Worm (Caenorhabditis elegans) whole organism, L2 larva: ENCODE data around the gene rpb-11.

ENCODE experiments used
- C34F6.9 ChIP-seq: fragments of 150-350 bp; optimal IDR thresholded peaks from 2 replicates; lab custom pipeline; 2014; ENCODE audit warnings: missing biosample characterization, missing genetic modification characterization
- Y55F3AM.14 ChIP-seq: fragments of 200-800 bp; sonication (Bioruptor generic); optimal IDR thresholded peaks from 2 replicates; lab custom pipeline; 2018; ENCODE audit warnings: mild to moderate bottlenecking, missing genetic modification characterization, missing compliant biosample characterization
- ZK546.5 ChIP-seq: sonication (generic microtip); optimal IDR thresholded peaks from 2 replicates; lab custom pipeline; 2017; ENCODE audit warnings: missing biosample characterization, missing genetic modification characterization
- alr-1 ChIP-seq: fragments of 150-350 bp; optimal IDR thresholded peaks from 2 replicates; lab custom pipeline; 2014; ENCODE audit warnings: missing biosample characterization, missing genetic modification characterization
- aly-2 ChIP-seq: fragments of 150-350 bp; optimal IDR thresholded peaks from 2 replicates; lab custom pipeline; 2014; ENCODE audit warnings: missing biosample characterization, missing genetic modification characterization
- ama-1 ChIP-seq: fragments of 150-350 bp; optimal IDR thresholded peaks from 2 replicates; lab custom pipeline; 2018; ENCODE audit warnings: inconsistent platforms
- ceh-16 ChIP-seq: fragments of 150-350 bp; optimal IDR thresholded peaks from 2 replicates; lab custom pipeline; 2014; ENCODE audit warnings: missing biosample characterization, missing genetic modification characterization
- ceh-82 ChIP-seq: fragments of 150-350 bp; optimal IDR thresholded peaks from 2 replicates; lab custom pipeline; 2014; ENCODE audit warnings: missing biosample characterization, missing genetic modification characterization
- dmd-4 ChIP-seq: sonication (generic microtip); optimal IDR thresholded peaks from 2 replicates; lab custom pipeline; 2017; ENCODE audit warnings: missing biosample characterization, missing genetic modification characterization
- egl-27 ChIP-seq: sonication (generic microtip); optimal IDR thresholded peaks from 3 replicates; lab custom pipeline; 2017; ENCODE audit warnings: missing biosample characterization, missing genetic modification reagents, missing genetic modification characterization
- elt-1 ChIP-seq: fragments of 150-350 bp; optimal IDR thresholded peaks from 2 replicates; lab custom pipeline; 2014; ENCODE audit warnings: missing biosample characterization, missing genetic modification characterization
- elt-3 ChIP-seq: sonication (generic microtip); optimal IDR thresholded peaks from 2 replicates; lab custom pipeline; 2017; ENCODE audit warnings: missing biosample characterization, missing genetic modification characterization
- fos-1 ChIP-seq: fragments of 150-350 bp; optimal IDR thresholded peaks from 2 replicates; lab custom pipeline; 2014; ENCODE audit warnings: missing biosample characterization, missing genetic modification characterization
- gmeb-1 ChIP-seq: fragments of 150-350 bp; optimal IDR thresholded peaks from 2 replicates; lab custom pipeline; 2014; ENCODE audit warnings: missing biosample characterization, missing genetic modification characterization
- lin-11 ChIP-seq: fragments of 150-350 bp; sonication (generic microtip); optimal IDR thresholded peaks from 2 replicates; lab custom pipeline; 2014; ENCODE audit warnings: missing biosample characterization, missing genetic modification characterization, inconsistent platforms, mixed read lengths
- lin-13 ChIP-seq: fragments of 150-350 bp; optimal IDR thresholded peaks from 2 replicates; lab custom pipeline; 2014; ENCODE audit warnings: missing biosample characterization, missing genetic modification reagents, missing genetic modification characterization
- lsy-2 ChIP-seq, 2 experiments: fragments of 150-350 bp in 1 of 2; sonication (generic microtip) in 1 of 2; optimal IDR thresholded peaks; 2 replicates each; lab custom pipeline; 2014 to 2017; ENCODE audit warnings: missing biosample characterization in 2 of 2, missing genetic modification characterization in 2 of 2
- mab-5 ChIP-seq: fragments of 150-350 bp; optimal IDR thresholded peaks from 2 replicates; lab custom pipeline; 2014; ENCODE audit warnings: missing biosample characterization, missing genetic modification characterization
- mbf-1 ChIP-seq: sonication (generic microtip); optimal IDR thresholded peaks from 2 replicates; lab custom pipeline; 2017; ENCODE audit warnings: missing biosample characterization, missing genetic modification characterization
- mdl-1 ChIP-seq, 2 experiments: fragments of 150-350 bp in 1 of 2; sonication (generic microtip) in 1 of 2; optimal IDR thresholded peaks; 2 replicates each; lab custom pipeline; 2017; ENCODE audit warnings: missing biosample characterization in 2 of 2, missing genetic modification characterization in 2 of 2
- nhr-10 ChIP-seq: sonication (generic microtip); optimal IDR thresholded peaks from 2 replicates; lab custom pipeline; 2017; ENCODE audit warnings: missing biosample characterization, missing genetic modification characterization
- nhr-12 ChIP-seq: fragments of 150-350 bp; optimal IDR thresholded peaks from 2 replicates; lab custom pipeline; 2014; ENCODE audit warnings: missing biosample characterization, missing genetic modification characterization
- nhr-21 ChIP-seq: fragments of 150-350 bp; optimal IDR thresholded peaks from 2 replicates; lab custom pipeline; 2014; ENCODE audit warnings: missing biosample characterization, missing genetic modification characterization
- nhr-237 ChIP-seq: fragments of 150-350 bp; optimal IDR thresholded peaks from 2 replicates; lab custom pipeline; 2014; ENCODE audit warnings: missing biosample characterization, missing genetic modification characterization
- nhr-25 ChIP-seq: fragments of 150-350 bp; sonication (generic microtip); optimal IDR thresholded peaks from 3 replicates; lab custom pipeline; 2014; ENCODE audit warnings: missing biosample characterization, missing genetic modification characterization
- nhr-6 ChIP-seq: fragments of 150-350 bp; optimal IDR thresholded peaks from 2 replicates; lab custom pipeline; 2014; ENCODE audit warnings: missing biosample characterization, missing genetic modification characterization
- nhr-77 ChIP-seq: fragments of 150-350 bp; optimal IDR thresholded peaks from 2 replicates; lab custom pipeline; 2014; ENCODE audit warnings: missing biosample characterization, missing genetic modification characterization
- peb-1 ChIP-seq: fragments of 150-350 bp; optimal IDR thresholded peaks from 2 replicates; lab custom pipeline; 2014; ENCODE audit warnings: missing biosample characterization, missing genetic modification characterization
- sem-4 ChIP-seq: fragments of 150-350 bp; optimal IDR thresholded peaks from 2 replicates; lab custom pipeline; 2014; ENCODE audit warnings: missing biosample characterization, missing genetic modification reagents, missing genetic modification characterization
- sma-9 ChIP-seq, 2 experiments: fragments of 150-350 bp in 1 of 2; sonication (generic microtip) in 1 of 2; optimal IDR thresholded peaks; 2 replicates each; lab custom pipeline; 2014 to 2016; ENCODE audit warnings: missing genetic modification characterization in 2 of 2, mild to moderate bottlenecking in 1 of 2, missing biosample characterization in 1 of 2, missing compliant biosample characterization in 1 of 2, missing genetic modification reagents in 1 of 2, moderate library complexity in 1 of 2
- snpc-4 ChIP-seq: fragments of 150-350 bp; optimal IDR thresholded peaks from 2 replicates; lab custom pipeline; 2014; ENCODE audit warnings: missing biosample characterization, missing genetic modification characterization
- unc-39 ChIP-seq: fragments of 150-350 bp; optimal IDR thresholded peaks from 2 replicates; lab custom pipeline; 2014; ENCODE audit warnings: missing biosample characterization, missing genetic modification characterization
- unc-55 ChIP-seq: fragments of 150-350 bp; sonication (generic microtip); optimal IDR thresholded peaks from 3 replicates; lab custom pipeline; 2014; ENCODE audit warnings: missing biosample characterization, missing genetic modification reagents, missing genetic modification characterization
- unc-62 ChIP-seq: fragments of 150-350 bp; optimal IDR thresholded peaks from 2 replicates; lab custom pipeline; 2014; ENCODE audit warnings: missing biosample characterization, missing genetic modification reagents, missing genetic modification characterization
- zag-1 ChIP-seq: fragments of 150-350 bp; optimal IDR thresholded peaks from 2 replicates; lab custom pipeline; 2014; ENCODE audit warnings: missing biosample characterization, missing genetic modification characterization
- ztf-1 ChIP-seq: fragments of 200-800 bp; sonication (Bioruptor generic); conservative IDR thresholded peaks from 2 replicates; pipeline ENCODE4 v1.3.6; 2022; ENCODE audit warnings: missing genetic modification characterization, missing compliant biosample characterization
- ztf-11 ChIP-seq: sonication (generic microtip); optimal IDR thresholded peaks from 2 replicates; lab custom pipeline; 2017; ENCODE audit warnings: missing biosample characterization, missing genetic modification characterization
- ztf-4 ChIP-seq: fragments of 150-350 bp; optimal IDR thresholded peaks from 2 replicates; lab custom pipeline; 2014; ENCODE audit warnings: missing biosample characterization, missing genetic modification characterization

The rpb-11 gene

ce11 chrII:14098348-14098747 lies 38.5 kb downstream of the rpb-11 start:
- TF ChIP-seq lsy-2 (tag; optimal IDR thresholded peaks at IDR 0.05; lab: Kevin White, UChicago) (no peak), elt-3 (tag; lab: Kevin White, UChicago) (no peak), ceh-82 (tag; lab: Kevin White, UChicago) (no peak), mbf-1 (tag; lab: Kevin White, UChicago) (no peak), zag-1 (tag; lab: Kevin White, UChicago) (no peak), ztf-4 (tag; lab: Kevin White, UChicago) (no peak), aly-2 (no peak), gmeb-1 (tag; lab: Kevin White, UChicago) (no peak), egl-27 (tag; lab: Kevin White, UChicago) (no peak), alr-1 (no peak), Y55F3AM.14 (GFP tag; lab: Kevin White, UChicago) (no peak)

- no peak for TF ChIP-seq lin-11 (tag; lab: Kevin White, UChicago)
- no peak for TF ChIP-seq mab-5 (tag; lab: Kevin White, UChicago)
- no peak for TF ChIP-seq sem-4 (tag; lab: Kevin White, UChicago)
- no peak for TF ChIP-seq peb-1 (tag; lab: Kevin White, UChicago)
- TF ChIP-seq nhr-25 (tag; lab: Kevin White, UChicago): no peak
- TF ChIP-seq lin-13 (GFP tag; lab: Kevin White, UChicago): no peak
- no peak for TF ChIP-seq C34F6.9 (tag; lab: Kevin White, UChicago)
- no peak for TF ChIP-seq elt-1 (tag; lab: Kevin White, UChicago)
- TF ChIP-seq dmd-4 (tag; lab: Kevin White, UChicago): no peak
- no peak for TF ChIP-seq lsy-2 (tag; optimal IDR thresholded peaks at IDR 0.05; lab: Kevin White, UChicago)
- no peak for TF ChIP-seq ztf-11 (tag; lab: Kevin White, UChicago)
- TF ChIP-seq unc-39 (tag; lab: Kevin White, UChicago): no peak
- no peak for TF ChIP-seq ZK546.5 (tag; lab: Kevin White, UChicago)
- no peak for TF ChIP-seq mdl-1 (tag; optimal IDR thresholded peaks at IDR 0.05; lab: Kevin White, UChicago)
Measured at ce11 chrII:14100963-14101362, 41.1 kb downstream of the rpb-11 start, which contains the start of gene bkip-1. Gene bkip-1, plus strand, starts transcription at chrII:14101263.

- TF ChIP-seq lsy-2 (tag; optimal IDR thresholded peaks at IDR 0.05; lab: Kevin White, UChicago) (peak in 1 of 2 experiments; percentile 11), unc-55 (peak; percentile 30), C34F6.9 (tag; lab: Kevin White, UChicago) (peak; percentile 53), zag-1 (tag; lab: Kevin White, UChicago) (no peak), mdl-1 (tag; optimal IDR thresholded peaks at IDR 0.05; lab: Kevin White, UChicago) (no peak), ceh-16 (tag; lab: Kevin White, UChicago) (no peak), nhr-12 (tag; lab: Kevin White, UChicago) (no peak)
Measured at ce11 chrII:14102112-14102511, 42.2 kb downstream of the rpb-11 start.

ce11 chrII:14104470-14104869 lies 44.6 kb downstream of the rpb-11 start, which contains the start of gene gur-4:
Gene gur-4, plus strand, starts transcription at chrII:14104770.
- no peak for TF ChIP-seq nhr-21
- TF ChIP-seq snpc-4: no peak
- no peak for TF ChIP-seq fos-1
- TF ChIP-seq ztf-11 (tag; lab: Kevin White, UChicago): no peak
- no peak for TF ChIP-seq elt-3 (tag; lab: Kevin White, UChicago)
- no peak for TF ChIP-seq unc-55
- TF ChIP-seq C34F6.9 (tag; lab: Kevin White, UChicago): no peak
- no peak for TF ChIP-seq aly-2
- TF ChIP-seq unc-62: no peak

ce11 chrII:14106164-14106563 lies 46.3 kb downstream of the rpb-11 start:
- no peak for TF ChIP-seq sem-4 (tag; lab: Kevin White, UChicago)
- TF ChIP-seq gmeb-1 (tag; lab: Kevin White, UChicago): no peak
- TF ChIP-seq Y55F3AM.14 (GFP tag; lab: Kevin White, UChicago): no peak
- TF ChIP-seq fos-1: no peak
- no peak for TF ChIP-seq nhr-237 (tag; lab: Kevin White, UChicago)
- TF ChIP-seq, all 48 proteins: peak for 0

- TF ChIP-seq ceh-16 (tag; lab: Kevin White, UChicago) (no peak), elt-1 (tag; lab: Kevin White, UChicago) (no peak), nhr-10 (tag; lab: Kevin White, UChicago) (no peak), lin-11 (tag; lab: Kevin White, UChicago) (no peak), nhr-25 (tag; lab: Kevin White, UChicago) (no peak), nhr-6 (tag; lab: Kevin White, UChicago) (no peak), nhr-77 (tag; lab: Kevin White, UChicago) (no peak), lsy-2 (tag; optimal IDR thresholded peaks at IDR 0.05; lab: Kevin White, UChicago) (no peak), snpc-4 (no peak), sem-4 (tag; lab: Kevin White, UChicago) (no peak), ztf-4 (tag; lab: Kevin White, UChicago) (no peak), unc-55 (no peak), sma-9 (GFP tag; optimal IDR thresholded peaks at IDR 0.05; lab: Kevin White, UChicago) (no peak), sma-9 (tag; optimal IDR thresholded peaks at IDR 0.05; lab: Kevin White, UChicago) (no peak), ama-1 (lab: Kevin White, UChicago) (no peak), aly-2 (no peak), ztf-1 (no peak)
Measured at ce11 chrII:14109184-14109664, 49.3 kb downstream of the rpb-11 start, which contains the start of gene cpg-7. Gene cpg-7, minus strand, starts transcription at chrII:14109234.
